Fruit fly (Drosophila melanogaster): ENCODE data around the gene CG44194.

The CG44194 gene

DNA sequence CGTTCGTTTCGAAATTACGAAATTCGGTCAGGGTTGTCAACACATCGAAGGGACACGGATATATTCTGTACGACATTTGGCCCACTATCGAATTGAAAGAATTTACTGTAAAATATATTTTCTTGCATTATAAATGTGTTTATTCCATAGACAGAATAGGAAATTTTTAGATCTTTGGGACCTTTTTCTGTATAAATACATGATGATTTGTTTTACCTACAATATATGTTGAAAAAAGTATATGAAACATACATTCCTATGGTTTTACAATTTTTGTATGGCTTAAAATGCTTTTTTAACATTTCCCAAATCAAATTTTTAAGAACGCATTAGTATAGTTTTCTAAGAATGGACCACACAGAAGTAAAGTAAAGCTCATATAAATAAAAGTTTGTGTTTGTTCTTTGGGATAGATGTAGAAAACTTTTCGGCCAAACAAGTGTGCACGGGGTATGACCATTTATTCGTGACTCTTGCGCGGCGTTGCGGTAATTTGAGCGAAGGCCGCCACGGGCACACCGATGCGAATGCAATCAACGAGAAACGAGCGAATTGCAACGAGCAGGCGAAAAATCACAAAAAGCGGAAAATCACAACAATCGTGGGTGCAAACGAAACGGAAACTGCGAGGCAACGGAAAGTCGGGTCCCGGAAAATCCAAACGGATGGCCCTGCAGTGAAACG is at the start of gene CG44194, which contains the start of the genes CG17327 and CG7518:
Gene CG44194, minus strand, starts transcription at position 177 of the 684 bp plus-strand sequence.
Gene CG17327, minus strand, starts transcription at position 177 of the 684 bp plus-strand sequence.
Gene CG7518, plus strand, starts transcription at position 540 of the 684 bp plus-strand sequence.
- TF ChIP-seq CG8632 (GFP tag; optimal IDR thresholded peaks at IDR 0.05): no peak
- TF ChIP-seq CG7368 (GFP tag; optimal IDR thresholded peaks at IDR 0.05): no peak
- TF ChIP-seq Lpt (GFP tag; optimal IDR thresholded peaks at IDR 0.05): no peak
- peak; percentile 22 for TF ChIP-seq cyc (GFP tag; optimal IDR thresholded peaks at IDR 0.05)
- TF ChIP-seq CG3919 (GFP tag; optimal IDR thresholded peaks at IDR 0.05): no peak
- peak; percentile 27 for TF ChIP-seq esn (GFP tag; optimal IDR thresholded peaks at IDR 0.05)
- TF ChIP-seq CG31627 (GFP tag; optimal IDR thresholded peaks at IDR 0.05): peak; percentile 1
- no peak for TF ChIP-seq dac (GFP tag; optimal IDR thresholded peaks at IDR 0.05)
- no peak for TF ChIP-seq CG6276 (GFP tag; optimal IDR thresholded peaks at IDR 0.05)
- TF ChIP-seq net (GFP tag; optimal IDR thresholded peaks at IDR 0.05): no peak
- no peak for TF ChIP-seq Sox102F (GFP tag; optimal IDR thresholded peaks at IDR 0.05)
- no peak for TF ChIP-seq Eip75B (GFP tag; optimal IDR thresholded peaks at IDR 0.05)
- TF ChIP-seq fd59A (GFP tag; optimal IDR thresholded peaks at IDR 0.05): no peak
- TF ChIP-seq CG6163 (GFP tag; IDR thresholded peaks at IDR 0.05): no peak
- TF ChIP-seq CG3032 (tag; optimal IDR thresholded peaks at IDR 0.05): peak; percentile 25

- TF ChIP-seq achi (GFP tag; optimal IDR thresholded peaks at IDR 0.05): no peak
- TF ChIP-seq svp (GFP tag): no peak
Measured at dm6 chr3R:13044459-13044858, 46.9 kb upstream of the CG44194 start, which contains the start of gene Hsc70-2. Gene Hsc70-2 (plus strand): TSS chr3R:13044759.

DNA sequence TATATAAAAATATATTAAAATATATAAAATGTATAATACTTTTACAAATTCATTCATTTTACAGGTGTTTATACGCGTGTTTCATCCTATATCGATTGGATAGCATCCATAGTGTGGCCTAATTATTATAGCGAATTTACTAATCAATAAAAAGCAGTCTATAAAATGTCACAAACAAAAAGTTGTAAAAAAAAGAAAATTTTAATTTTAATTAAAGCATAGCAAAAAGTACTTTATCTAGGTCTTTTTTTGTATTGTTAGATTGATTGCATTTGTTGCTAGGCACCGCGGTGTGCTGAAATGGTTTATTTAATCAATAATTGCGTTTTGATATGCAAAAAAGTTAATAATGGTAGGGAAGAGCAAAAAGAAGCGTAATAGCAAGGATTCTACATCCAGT is 46.3 kb upstream of the CG44194 start, which contains the start of gene CG45122:
Gene CG45122, plus strand, starts transcription at position 301 of the 400 bp plus-strand sequence.
- no peak for TF ChIP-seq Hr38 (GFP tag; optimal IDR thresholded peaks at IDR 0.05)
- TF ChIP-seq fkh (GFP tag; optimal IDR thresholded peaks at IDR 0.05): no peak
- no peak for TF ChIP-seq CG1621 (tag; optimal IDR thresholded peaks at IDR 0.05)
- no peak for TF ChIP-seq Eip75B (GFP tag; optimal IDR thresholded peaks at IDR 0.05)
- no peak for TF ChIP-seq CG7368 (GFP tag; optimal IDR thresholded peaks at IDR 0.05)
- TF ChIP-seq CG31627 (GFP tag; optimal IDR thresholded peaks at IDR 0.05): no peak
- no peak for TF ChIP-seq CG10631 (GFP tag; optimal IDR thresholded peaks at IDR 0.05)
- no peak for TF ChIP-seq lz (GFP tag; optimal IDR thresholded peaks at IDR 0.05)
- TF ChIP-seq Sox15 (GFP tag; optimal IDR thresholded peaks at IDR 0.05): no peak
- TF ChIP-seq Smox (GFP tag; optimal IDR thresholded peaks at IDR 0.05): no peak
- no peak for TF ChIP-seq Sox102F (GFP tag; optimal IDR thresholded peaks at IDR 0.05)
- no peak for TF ChIP-seq Ets21C (GFP tag; optimal IDR thresholded peaks at IDR 0.05)
- no peak for TF ChIP-seq OdsH (GFP tag; optimal IDR thresholded peaks at IDR 0.05)
- no peak for TF ChIP-seq CG32006 (GFP tag; optimal IDR thresholded peaks at IDR 0.05)
- TF ChIP-seq CG6854 (GFP tag; optimal IDR thresholded peaks at IDR 0.05): no peak
- TF ChIP-seq salr (GFP tag; optimal IDR thresholded peaks at IDR 0.05): no peak
- no peak for TF ChIP-seq CG6792 (GFP tag; optimal IDR thresholded peaks at IDR 0.05)
- no peak for TF ChIP-seq net (GFP tag; optimal IDR thresholded peaks at IDR 0.05)
- TF ChIP-seq topi (GFP tag; optimal IDR thresholded peaks at IDR 0.05): no peak
- no peak for TF ChIP-seq CG16779 (tag; optimal IDR thresholded peaks at IDR 0.05)

dm6 chr3R:13042258-13043032 is 44.9 kb upstream of the CG44194 start, which contains the start of gene snk:
Gene snk (minus strand): TSS chr3R:13042770.
- TF ChIP-seq CG31627 (GFP tag; optimal IDR thresholded peaks at IDR 0.05) (no peak), Gug (GFP tag; IDR thresholded peaks at IDR 0.05) (no peak), lz (GFP tag; optimal IDR thresholded peaks at IDR 0.05) (no peak), CG3032 (tag; optimal IDR thresholded peaks at IDR 0.05) (no peak), Blimp-1 (GFP tag; optimal IDR thresholded peaks at IDR 0.05) (no peak), CG7368 (GFP tag; optimal IDR thresholded peaks at IDR 0.05) (no peak), CG10631 (GFP tag; optimal IDR thresholded peaks at IDR 0.05) (no peak), Smox (GFP tag; optimal IDR thresholded peaks at IDR 0.05) (no peak), fkh (GFP tag; optimal IDR thresholded peaks at IDR 0.05) (no peak), vri (GFP tag; optimal IDR thresholded peaks at IDR 0.05) (no peak), Ets21C (GFP tag; optimal IDR thresholded peaks at IDR 0.05) (no peak), CG9139 (GFP tag; optimal IDR thresholded peaks at IDR 0.05) (no peak)

Measured in whole organism, prepupa.